Worm (Caenorhabditis elegans) whole organism, L1 larva: ENCODE results near the gene wbp-11.

ENCODE experiments used
- C16A3.4 ChIP-seq: fragments of 150-350 bp; optimal IDR thresholded peaks from 2 replicates; lab custom pipeline; 2014; ENCODE audit warnings: missing biosample characterization, missing genetic modification characterization
- F16B12.6 ChIP-seq: fragments of 150-350 bp; optimal IDR thresholded peaks from 2 replicates; lab custom pipeline; 2014; ENCODE audit warnings: missing biosample characterization, missing genetic modification characterization
- ama-1 ChIP-seq: fragments of 150-350 bp; optimal IDR thresholded peaks from 2 replicates; lab custom pipeline; 2014
- ceh-82 ChIP-seq, 3 experiments: fragments of 150-350 bp in 1 of 3; sonication (generic microtip) in 2 of 3; optimal IDR thresholded peaks; 2 replicates each; lab custom pipeline; 2014 to 2017; ENCODE audit warnings: missing biosample characterization in 3 of 3, missing genetic modification characterization in 3 of 3
- ceh-90 ChIP-seq: sonication (generic microtip); optimal IDR thresholded peaks from 2 replicates; lab custom pipeline; 2016; ENCODE audit warnings: missing genetic modification characterization, missing compliant biosample characterization
- dpl-1 ChIP-seq, 3 experiments: fragments of 150-350 bp in 2 of 3; sonication (generic microtip) in 1 of 3; optimal IDR thresholded peaks; 2 replicates each; lab custom pipeline; 2014 to 2017; ENCODE audit warnings: missing biosample characterization in 3 of 3, missing genetic modification characterization in 3 of 3, missing genetic modification reagents in 3 of 3
- dsc-1 ChIP-seq: sonication (generic microtip); optimal IDR thresholded peaks from 2 replicates; lab custom pipeline; 2016; ENCODE audit warnings: mild to moderate bottlenecking, missing genetic modification characterization, missing compliant biosample characterization
- efl-1 ChIP-seq, 4 experiments: fragments of 150-350 bp; optimal IDR thresholded peaks in 3 of 4; peaks in 1 of 4; 1 replicate in 1 of 4; 2 replicates in 3 of 4; lab custom pipeline; 2014; ENCODE audit warnings: missing biosample characterization in 2 of 4, missing genetic modification characterization in 2 of 4, missing genetic modification reagents in 2 of 4
- egl-13 ChIP-seq: sonication (generic microtip); optimal IDR thresholded peaks from 2 replicates; lab custom pipeline; 2016; ENCODE audit warnings: missing genotype, missing genetic modification reagents, missing genetic modification characterization, missing compliant biosample characterization
- elt-3 ChIP-seq, 6 experiments: fragments of 150-350 bp in 1 of 6; sonication (generic microtip); optimal IDR thresholded peaks; 2 replicates each; lab custom pipeline; 2017 to 2018; ENCODE audit warnings: missing biosample characterization in 6 of 6, missing genetic modification characterization in 6 of 6, inconsistent platforms in 1 of 6
- fkh-10 ChIP-seq: sonication (generic microtip); optimal IDR thresholded peaks from 2 replicates; lab custom pipeline; 2017; ENCODE audit warnings: missing biosample characterization, missing genetic modification reagents, missing genetic modification characterization
- fkh-4 ChIP-seq: sonication (generic microtip); optimal IDR thresholded peaks from 2 replicates; lab custom pipeline; 2016; ENCODE audit warnings: missing compliant biosample characterization, missing genetic modification characterization, borderline replicate concordance
- fkh-8 ChIP-seq: sonication (generic microtip); optimal IDR thresholded peaks from 2 replicates; lab custom pipeline; 2016; ENCODE audit warnings: mild to moderate bottlenecking, missing genetic modification characterization, missing compliant biosample characterization
- hlh-17 ChIP-seq: fragments of 200-800 bp; sonication (Bioruptor generic); optimal IDR thresholded peaks from 2 replicates; lab custom pipeline; 2018; ENCODE audit warnings: missing genetic modification characterization, mild to moderate bottlenecking, missing compliant biosample characterization, moderate library complexity, borderline replicate concordance
- hpl-2 ChIP-seq: fragments of 150-350 bp; optimal IDR thresholded peaks from 2 replicates; lab custom pipeline; 2014; ENCODE audit warnings: missing biosample characterization, missing genetic modification reagents, missing genetic modification characterization
- irx-1 ChIP-seq: sonication (generic microtip); optimal IDR thresholded peaks from 2 replicates; lab custom pipeline; 2016; ENCODE audit warnings: missing genetic modification characterization, missing compliant biosample characterization
- jun-1 ChIP-seq: fragments of 150-350 bp; optimal IDR thresholded peaks from 2 replicates; lab custom pipeline; 2014; ENCODE audit warnings: missing biosample characterization, missing genetic modification reagents, missing genetic modification characterization
- lin-14 ChIP-seq: fragments of 200-800 bp; sonication (Bioruptor generic); optimal IDR thresholded peaks from 2 replicates; lab custom pipeline; 2018; ENCODE audit warnings: mild to moderate bottlenecking, missing genetic modification characterization, moderate library complexity, missing compliant biosample characterization
- lin-35 ChIP-seq, 2 experiments: fragments of 150-350 bp; optimal IDR thresholded peaks; 2 replicates each; lab custom pipeline; 2014; ENCODE audit warnings: missing biosample characterization in 2 of 2, missing genetic modification characterization in 2 of 2, missing genetic modification reagents in 2 of 2
- lsy-2 ChIP-seq, 2 experiments: fragments of 150-350 bp; optimal IDR thresholded peaks; 2 replicates each; lab custom pipeline; 2014; ENCODE audit warnings: missing biosample characterization in 2 of 2, missing genetic modification characterization in 2 of 2
- mab-9 ChIP-seq: fragments of 200-800 bp; sonication (Bioruptor generic); IDR thresholded peaks from 2 replicates; pipeline ENCODE4 v1.3.6; 2022; ENCODE audit warnings: missing genetic modification reagents, missing genetic modification characterization, missing compliant biosample characterization
- mef-2 ChIP-seq: fragments of 150-350 bp; optimal IDR thresholded peaks from 2 replicates; lab custom pipeline; 2014; ENCODE audit warnings: missing biosample characterization, missing genetic modification characterization
- mep-1 ChIP-seq: fragments of 150-350 bp; optimal IDR thresholded peaks from 2 replicates; lab custom pipeline; 2014; ENCODE audit warnings: missing biosample characterization, missing genetic modification characterization
- nhr-11 ChIP-seq: fragments of 150-350 bp; optimal IDR thresholded peaks from 2 replicates; lab custom pipeline; 2014; ENCODE audit warnings: missing biosample characterization, missing genetic modification characterization
- nhr-12 ChIP-seq: sonication (generic microtip); optimal IDR thresholded peaks from 2 replicates; lab custom pipeline; 2017; ENCODE audit warnings: missing biosample characterization, missing genetic modification characterization
- nhr-19 ChIP-seq: fragments of 200-800 bp; sonication (Bioruptor generic); conservative IDR thresholded peaks from 2 replicates; pipeline ENCODE4 v1.3.6; 2022; ENCODE audit warnings: missing genetic modification characterization, missing compliant biosample characterization
- nhr-20 ChIP-seq: sonication (generic microtip); optimal IDR thresholded peaks from 2 replicates; lab custom pipeline; 2016; ENCODE audit warnings: mild to moderate bottlenecking, missing genetic modification characterization, missing compliant biosample characterization
- nhr-28 ChIP-seq: fragments of 150-350 bp; optimal IDR thresholded peaks from 2 replicates; lab custom pipeline; 2014; ENCODE audit warnings: missing biosample characterization, missing genetic modification characterization
- nhr-71 ChIP-seq: sonication (generic microtip); optimal IDR thresholded peaks from 2 replicates; lab custom pipeline; 2016; ENCODE audit warnings: mild to moderate bottlenecking, missing genetic modification characterization, moderate library complexity, missing compliant biosample characterization
- nhr-76 ChIP-seq: sonication (generic microtip); optimal IDR thresholded peaks from 2 replicates; lab custom pipeline; 2017; ENCODE audit warnings: missing biosample characterization, missing genetic modification characterization
- nhr-77 ChIP-seq: fragments of 150-350 bp; optimal IDR thresholded peaks from 2 replicates; lab custom pipeline; 2014; ENCODE audit warnings: missing biosample characterization, missing genetic modification characterization
- pax-3 ChIP-seq: fragments of 200-800 bp; sonication (Bioruptor generic); optimal IDR thresholded peaks from 2 replicates; lab custom pipeline; 2018; ENCODE audit warnings: mild to moderate bottlenecking, missing genetic modification characterization, moderate library complexity, missing compliant biosample characterization
- rnt-1 ChIP-seq: sonication (generic microtip); optimal IDR thresholded peaks from 2 replicates; lab custom pipeline; 2016; ENCODE audit warnings: mild to moderate bottlenecking, missing genetic modification characterization, moderate library complexity, missing compliant biosample characterization
- skn-1 ChIP-seq: fragments of 150-350 bp; optimal IDR thresholded peaks from 2 replicates; lab custom pipeline; 2014; ENCODE audit warnings: missing biosample characterization, missing genetic modification characterization
- snpc-4 ChIP-seq: fragments of 150-350 bp; optimal IDR thresholded peaks from 2 replicates; lab custom pipeline; 2014; ENCODE audit warnings: missing biosample characterization, missing genetic modification characterization
- snu-23 ChIP-seq: sonication (generic microtip); optimal IDR thresholded peaks from 2 replicates; lab custom pipeline; 2016; ENCODE audit warnings: missing genetic modification characterization, missing compliant biosample characterization
- sptf-1 ChIP-seq: fragments of 150-350 bp; optimal IDR thresholded peaks from 2 replicates; lab custom pipeline; 2014; ENCODE audit warnings: missing biosample characterization, missing genetic modification characterization
- swsn-7 ChIP-seq: sonication (generic microtip); optimal IDR thresholded peaks from 2 replicates; lab custom pipeline; 2016; ENCODE audit warnings: missing genetic modification characterization, missing compliant biosample characterization
- tbx-2 ChIP-seq: sonication (generic microtip); optimal IDR thresholded peaks from 2 replicates; lab custom pipeline; 2016; ENCODE audit warnings: missing genetic modification characterization, missing compliant biosample characterization
- unc-30 ChIP-seq: sonication (generic microtip); optimal IDR thresholded peaks from 2 replicates; lab custom pipeline; 2017; ENCODE audit warnings: missing biosample characterization, missing genetic modification characterization
- unc-62 ChIP-seq: fragments of 150-350 bp; optimal IDR thresholded peaks from 2 replicates; lab custom pipeline; 2014; ENCODE audit warnings: missing biosample characterization, missing genetic modification reagents, missing genetic modification characterization
- unc-86 ChIP-seq: sonication (generic microtip); optimal IDR thresholded peaks from 2 replicates; lab custom pipeline; 2016; ENCODE audit warnings: missing genetic modification characterization, missing compliant biosample characterization
- unc-98 ChIP-seq: fragments of 200-800 bp; sonication (Bioruptor generic); IDR thresholded peaks from 2 replicates; pipeline ENCODE4 v1.3.6; 2022; ENCODE audit warnings: missing genetic modification characterization, missing compliant biosample characterization
- xbp-1 ChIP-seq: sonication (generic microtip); optimal IDR thresholded peaks from 2 replicates; lab custom pipeline; 2016; ENCODE audit warnings: missing genetic modification characterization, missing compliant biosample characterization
- zag-1 ChIP-seq: fragments of 150-350 bp; optimal IDR thresholded peaks from 2 replicates; lab custom pipeline; 2014; ENCODE audit warnings: missing biosample characterization, missing genetic modification characterization
- zip-4 ChIP-seq: fragments of 200-800 bp; sonication (Bioruptor generic); optimal IDR thresholded peaks from 2 replicates; lab custom pipeline; 2018; ENCODE audit warnings: mild to moderate bottlenecking, missing genetic modification characterization, moderate library complexity, missing compliant biosample characterization
- ztf-11 ChIP-seq, 2 experiments: sonication (generic microtip); optimal IDR thresholded peaks; 2 replicates each; lab custom pipeline; 2016 to 2017; ENCODE audit warnings: missing genetic modification characterization in 2 of 2, missing biosample characterization in 1 of 2, missing compliant biosample characterization in 1 of 2

Gene wbp-11

DNA sequence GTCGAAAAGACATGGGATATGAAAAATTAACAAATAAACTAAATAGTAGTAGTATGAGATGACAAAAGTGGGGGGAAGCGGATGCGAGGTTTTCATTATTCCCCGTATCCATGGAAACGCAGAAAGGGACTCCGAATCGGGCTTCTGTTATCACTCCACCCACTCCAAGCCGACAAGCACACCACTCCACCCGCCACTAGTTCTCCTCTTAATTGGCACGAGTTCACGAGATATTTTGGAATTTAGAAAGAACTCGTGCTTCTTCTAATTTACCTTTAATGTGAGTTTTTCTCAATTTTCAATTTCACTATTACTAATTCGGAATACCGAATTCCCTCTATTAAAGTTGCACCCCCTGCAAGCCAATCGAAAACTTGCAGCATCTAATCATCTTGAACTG, 6.4 kb upstream of the wbp-11 start:
- TF ChIP-seq dsc-1 = peak; percentile 37
- TF ChIP-seq fkh-8 = peak; percentile 57
- TF ChIP-seq unc-98 (GFP tag; lab: Robert Waterston, UW) = no peak

DNA sequence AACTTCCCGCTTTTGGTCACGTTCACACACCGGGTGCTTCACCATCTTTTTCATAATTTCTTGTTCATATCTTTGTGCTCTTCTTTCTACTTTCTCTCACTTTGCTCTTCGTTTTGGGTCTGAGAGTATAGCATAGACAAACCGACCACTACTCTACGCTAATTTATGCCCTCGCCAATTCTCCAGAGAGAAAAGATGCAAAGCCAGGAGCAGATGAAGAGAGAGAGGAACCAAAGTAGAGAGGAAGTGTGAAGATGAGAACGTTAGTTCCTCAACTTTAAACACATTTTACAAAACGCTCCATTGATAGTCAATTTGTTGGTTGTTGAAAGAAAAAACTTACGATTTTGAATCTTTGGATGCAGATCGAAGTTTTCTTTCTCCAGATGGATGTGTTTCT, 5.0 kb upstream of the wbp-11 start:
- TF ChIP-seq efl-1 (optimal IDR thresholded peaks at IDR 0.05; lab: Kevin White, UChicago) (no peak), efl-1 (GFP tag; optimal IDR thresholded peaks at IDR 0.05 in 1 of 2; lab: Kevin White, UChicago) (peak in 1 of 2 experiments; percentile 91), mef-2 (tag; lab: Kevin White, UChicago) (no peak)

ce11 chrII:10168905-10169782, 3.6 kb upstream of the wbp-11 start, which contains the start of gene daf-19:
Gene daf-19, minus strand, starts transcription at chrII:10169346.
- TF ChIP-seq dsc-1 = peak; percentile 68
- TF ChIP-seq unc-30 (tag; lab: Kevin White, UChicago) = no peak
- peak; percentile 96 for TF ChIP-seq fkh-8
- TF ChIP-seq nhr-76 (tag; lab: Kevin White, UChicago) = no peak
- TF ChIP-seq lin-14 (GFP tag; lab: Kevin White, UChicago) = peak; percentile 76
- peak; percentile 39 for TF ChIP-seq irx-1
- peak; percentile 49 for TF ChIP-seq skn-1
- TF ChIP-seq fkh-10 = peak; percentile 35
- TF ChIP-seq nhr-11 (tag; lab: Kevin White, UChicago) = peak; percentile 65
- no peak for TF ChIP-seq snpc-4 (tag; lab: Kevin White, UChicago)
- peak; percentile 3 for TF ChIP-seq zip-4
- no peak for TF ChIP-seq nhr-28 (tag; lab: Kevin White, UChicago)
- TF ChIP-seq ceh-82 (tag; optimal IDR thresholded peaks at IDR 0.05; lab: Kevin White, UChicago) = peak in 2 of 3 experiments; percentile 30 to 71
- peak; percentile 45 for TF ChIP-seq tbx-2
- TF ChIP-seq nhr-20 (tag; lab: Kevin White, UChicago) = peak; percentile 52
- peak; percentile 66 for TF ChIP-seq nhr-71 (tag; lab: Kevin White, UChicago)
- no peak for TF ChIP-seq F16B12.6
- TF ChIP-seq ama-1 (lab: Kevin White, UChicago) = peak; percentile 34
- peak; percentile 70 for TF ChIP-seq snu-23 (GFP tag; lab: Kevin White, UChicago)
- TF ChIP-seq zag-1 (tag; lab: Kevin White, UChicago) = no peak
- no peak for TF ChIP-seq nhr-12 (tag; lab: Kevin White, UChicago)
- no peak for TF ChIP-seq ceh-90 (tag; lab: Kevin White, UChicago)
- TF ChIP-seq rnt-1 (tag; lab: Kevin White, UChicago) = peak; percentile 50
- no peak for TF ChIP-seq hpl-2 (GFP tag; lab: Kevin White, UChicago)
- peak; percentile 30 for TF ChIP-seq xbp-1
- no peak for TF ChIP-seq hlh-17
- peak in 2 of 6 experiments; percentile 28 to 88 for TF ChIP-seq elt-3 (tag; optimal IDR thresholded peaks at IDR 0.05; lab: Kevin White, UChicago)
- peak; percentile 28 to 50 for TF ChIP-seq lin-35 (GFP tag; optimal IDR thresholded peaks at IDR 0.05; lab: Kevin White, UChicago)
- no peak for TF ChIP-seq mab-9
- peak; percentile 61 for TF ChIP-seq nhr-77 (tag; lab: Kevin White, UChicago)
- TF ChIP-seq egl-13 = peak; percentile 75
- TF ChIP-seq unc-62 (GFP tag; lab: Kevin White, UChicago) = no peak
- TF ChIP-seq dpl-1 (GFP tag; optimal IDR thresholded peaks at IDR 0.05; lab: Kevin White, UChicago) = peak in 2 of 3 experiments; percentile 10 to 19
- TF ChIP-seq sptf-1 = no peak
- TF ChIP-seq unc-86 (tag; lab: Kevin White, UChicago) = peak; percentile 52
- peak; percentile 30; the same call in 1 of the 2 replicates for TF ChIP-seq nhr-19 (GFP tag; lab: Robert Waterston, UW)
- TF ChIP-seq swsn-7 (tag; lab: Kevin White, UChicago) = peak; percentile 63
- peak; percentile 55 for TF ChIP-seq mep-1
- TF ChIP-seq C16A3.4 (tag; lab: Kevin White, UChicago) = peak; percentile 16
- TF ChIP-seq fkh-4 = no peak
- peak; percentile 48 to 59 for TF ChIP-seq lsy-2 (tag; optimal IDR thresholded peaks at IDR 0.05; lab: Kevin White, UChicago)
- peak in 1 of 2 experiments; percentile 73 for TF ChIP-seq ztf-11 (tag; optimal IDR thresholded peaks at IDR 0.05; lab: Kevin White, UChicago)
- peak; percentile 60 for TF ChIP-seq pax-3 (tag; lab: Kevin White, UChicago)
- TF ChIP-seq jun-1 (tag; lab: Kevin White, UChicago) = peak; percentile 11
